Fruit fly (Drosophila melanogaster) whole organism, prepupa: ENCODE measurements around the gene dsf.

Experiments used
- Blimp-1 ChIP-seq: fragments of 200-800 bp; sonication (Bioruptor generic); optimal IDR thresholded peaks from 3 replicates; lab custom pipeline; 2017; ENCODE audit warnings: missing biosample characterization, missing genetic modification characterization, mild to moderate bottlenecking, moderate library complexity, missing genetic modification reagents
- CG10631 ChIP-seq: fragments of 200-800 bp; sonication (Bioruptor generic); optimal IDR thresholded peaks from 2 replicates; lab custom pipeline; 2016; ENCODE audit warnings: missing biosample characterization, missing genetic modification characterization
- CG10669 ChIP-seq: fragments of 200-800 bp; sonication (Bioruptor generic); optimal IDR thresholded peaks from 3 replicates; lab custom pipeline; 2018; ENCODE audit warnings: missing biosample characterization, mild to moderate bottlenecking, missing genetic modification characterization, moderate library complexity
- CG1621 ChIP-seq: fragments of 200-800 bp; sonication (Bioruptor generic); optimal IDR thresholded peaks from 3 replicates; lab custom pipeline; 2018; ENCODE audit warnings: missing biosample characterization, mild to moderate bottlenecking, missing genetic modification characterization
- CG3032 ChIP-seq: fragments of 200-800 bp; optimal IDR thresholded peaks from 2 replicates; lab custom pipeline; 2019; ENCODE audit warnings: missing biosample characterization, mild to moderate bottlenecking, missing genetic modification characterization, moderate library complexity
- CG31627 ChIP-seq: fragments of 200-800 bp; sonication (Bioruptor generic); optimal IDR thresholded peaks from 3 replicates; lab custom pipeline; 2016; ENCODE audit warnings: missing biosample characterization, missing genetic modification characterization
- CG34406 ChIP-seq: fragments of 200-800 bp; sonication (Bioruptor generic); optimal IDR thresholded peaks from 3 replicates; lab custom pipeline; 2016; ENCODE audit warnings: missing biosample characterization, missing genetic modification characterization
- CG3919 ChIP-seq: fragments of 200-800 bp; sonication (Bioruptor generic); optimal IDR thresholded peaks from 3 replicates; lab custom pipeline; 2016; ENCODE audit warnings: missing biosample characterization, missing genetic modification characterization
- CG4318 ChIP-seq: fragments of 200-800 bp; sonication (Bioruptor generic); optimal IDR thresholded peaks from 3 replicates; lab custom pipeline; 2017; ENCODE audit warnings: missing biosample characterization, mild to moderate bottlenecking, missing genetic modification characterization
- CG6276 ChIP-seq: fragments of 200-800 bp; sonication (Bioruptor generic); optimal IDR thresholded peaks from 2 replicates; lab custom pipeline; 2017; ENCODE audit warnings: missing biosample characterization, mild to moderate bottlenecking, missing genetic modification characterization
- CG6792 ChIP-seq: fragments of 200-800 bp; sonication (Bioruptor generic); optimal IDR thresholded peaks from 3 replicates; lab custom pipeline; 2016; ENCODE audit warnings: missing biosample characterization, missing genetic modification characterization
- CG6854 ChIP-seq: fragments of 200-800 bp; sonication (Bioruptor generic); optimal IDR thresholded peaks from 2 replicates; lab custom pipeline; 2017; ENCODE audit warnings: missing biosample characterization, mild to moderate bottlenecking, missing genetic modification characterization
- CG7368 ChIP-seq: fragments of 200-800 bp; sonication (Bioruptor generic); optimal IDR thresholded peaks from 3 replicates; lab custom pipeline; 2016; ENCODE audit warnings: missing biosample characterization, missing genetic modification characterization
- CG8119 ChIP-seq: fragments of 200-800 bp; sonication (Bioruptor generic); IDR thresholded peaks from 3 replicates; pipeline ENCODE4 v1.3.6; 2022; ENCODE audit warnings: missing biosample characterization, missing genetic modification characterization
- CG8319 ChIP-seq: fragments of 200-800 bp; sonication (Bioruptor generic); optimal IDR thresholded peaks from 3 replicates; lab custom pipeline; 2016; ENCODE audit warnings: missing biosample characterization, missing genetic modification characterization
- Eip75B ChIP-seq: fragments of 200-800 bp; sonication (Bioruptor generic); optimal IDR thresholded peaks from 3 replicates; lab custom pipeline; 2016; ENCODE audit warnings: missing biosample characterization, missing genetic modification characterization
- Eip78C ChIP-seq: fragments of 200-800 bp; sonication (Bioruptor generic); peaks from one replicate; lab custom pipeline; 2016; ENCODE audit warnings: missing biosample characterization, missing genetic modification characterization
- Eip93F ChIP-seq: fragments of 200-800 bp; sonication (Bioruptor generic); optimal IDR thresholded peaks from 2 replicates; lab custom pipeline; 2016; ENCODE audit warnings: missing biosample characterization, mild to moderate bottlenecking, missing genetic modification characterization
- Ets21C ChIP-seq: fragments of 200-800 bp; sonication (Bioruptor generic); optimal IDR thresholded peaks from 3 replicates; lab custom pipeline; 2016; ENCODE audit warnings: missing biosample characterization, missing genetic modification characterization
- Ets96B ChIP-seq: fragments of 200-800 bp; optimal IDR thresholded peaks from 2 replicates; lab custom pipeline; 2019; ENCODE audit warnings: missing biosample characterization, mild to moderate bottlenecking, missing genetic modification characterization, moderate library complexity
- Gug ChIP-seq: fragments of 200-800 bp; sonication (Bioruptor generic); IDR thresholded peaks from 2 replicates; pipeline ENCODE4 v1.3.6; 2022; ENCODE audit warnings: missing biosample characterization, missing genetic modification characterization
- OdsH ChIP-seq: fragments of 200-800 bp; sonication (Bioruptor generic); optimal IDR thresholded peaks from 3 replicates; lab custom pipeline; 2016; ENCODE audit warnings: missing biosample characterization, missing genetic modification characterization
- Sox14 ChIP-seq: fragments of 200-800 bp; sonication (Bioruptor generic); optimal IDR thresholded peaks from 3 replicates; lab custom pipeline; 2016; ENCODE audit warnings: missing biosample characterization, missing genetic modification characterization
- Sox15 ChIP-seq: fragments of 200-800 bp; sonication (Bioruptor generic); optimal IDR thresholded peaks from 3 replicates; lab custom pipeline; 2016; ENCODE audit warnings: missing biosample characterization, missing genetic modification characterization
- achi ChIP-seq: fragments of 200-800 bp; sonication (Bioruptor generic); optimal IDR thresholded peaks from 3 replicates; lab custom pipeline; 2016; ENCODE audit warnings: missing biosample characterization, missing genetic modification characterization
- acj6 ChIP-seq: fragments of 200-800 bp; sonication (Bioruptor generic); optimal IDR thresholded peaks from 3 replicates; lab custom pipeline; 2016; ENCODE audit warnings: missing biosample characterization, missing genetic modification characterization
- cyc ChIP-seq: fragments of 200-800 bp; sonication (Bioruptor generic); optimal IDR thresholded peaks from 3 replicates; lab custom pipeline; 2016; ENCODE audit warnings: missing biosample characterization, missing genetic modification characterization
- dsx ChIP-seq: fragments of 200-800 bp; optimal IDR thresholded peaks from 3 replicates; lab custom pipeline; 2019; ENCODE audit warnings: missing biosample characterization, mild to moderate bottlenecking, missing genetic modification characterization, moderate library complexity; ENCODE audit not compliant: poor library complexity, severe bottlenecking
- esn ChIP-seq: fragments of 200-800 bp; sonication (Bioruptor generic); optimal IDR thresholded peaks from 2 replicates; lab custom pipeline; 2016; ENCODE audit warnings: missing biosample characterization, mild to moderate bottlenecking, missing genetic modification characterization, moderate library complexity
- fd59A ChIP-seq: fragments of 200-800 bp; sonication (Bioruptor generic); optimal IDR thresholded peaks from 2 replicates; lab custom pipeline; 2017; ENCODE audit warnings: missing biosample characterization, mild to moderate bottlenecking, missing genetic modification characterization, missing genetic modification reagents
- fkh ChIP-seq: fragments of 200-800 bp; sonication (Bioruptor generic); optimal IDR thresholded peaks from 3 replicates; lab custom pipeline; 2017; ENCODE audit warnings: missing biosample characterization, mild to moderate bottlenecking, missing genetic modification characterization, moderate library complexity
- lz ChIP-seq: fragments of 200-800 bp; sonication (Bioruptor generic); optimal IDR thresholded peaks from 3 replicates; lab custom pipeline; 2016; ENCODE audit warnings: missing biosample characterization, missing genetic modification characterization
- net ChIP-seq: fragments of 200-800 bp; sonication (Bioruptor generic); optimal IDR thresholded peaks from 3 replicates; lab custom pipeline; 2016; ENCODE audit warnings: missing biosample characterization, missing genetic modification characterization
- pdm3 ChIP-seq: fragments of 200-800 bp; sonication (Bioruptor generic); optimal IDR thresholded peaks from 3 replicates; lab custom pipeline; 2016; ENCODE audit warnings: missing biosample characterization, missing genetic modification characterization
- salr ChIP-seq, 2 experiments: fragments of 200-800 bp; sonication (Bioruptor generic); optimal IDR thresholded peaks; 3 replicates each; lab custom pipeline; 2016 to 2018; ENCODE audit warnings: missing biosample characterization in 2 of 2, missing genetic modification characterization in 2 of 2, mild to moderate bottlenecking in 1 of 2
- spab ChIP-seq: fragments of 200-800 bp; sonication (Bioruptor generic); optimal IDR thresholded peaks from 2 replicates; lab custom pipeline; 2017; ENCODE audit warnings: missing biosample characterization, mild to moderate bottlenecking, missing genetic modification characterization, missing genetic modification reagents
- ss ChIP-seq, 2 experiments: fragments of 200-800 bp; sonication (Bioruptor generic); optimal IDR thresholded peaks; 2 replicates in 1 of 2; 3 replicates in 1 of 2; lab custom pipeline; 2017 to 2018; ENCODE audit warnings: mild to moderate bottlenecking in 2 of 2, missing biosample characterization in 2 of 2, missing genetic modification characterization in 2 of 2, moderate library complexity in 1 of 2
- svp ChIP-seq: fragments of 200-800 bp; sonication (Bioruptor generic); peaks from one replicate; lab custom pipeline; 2016; ENCODE audit warnings: missing biosample characterization, missing genetic modification characterization

Gene dsf

DNA sequence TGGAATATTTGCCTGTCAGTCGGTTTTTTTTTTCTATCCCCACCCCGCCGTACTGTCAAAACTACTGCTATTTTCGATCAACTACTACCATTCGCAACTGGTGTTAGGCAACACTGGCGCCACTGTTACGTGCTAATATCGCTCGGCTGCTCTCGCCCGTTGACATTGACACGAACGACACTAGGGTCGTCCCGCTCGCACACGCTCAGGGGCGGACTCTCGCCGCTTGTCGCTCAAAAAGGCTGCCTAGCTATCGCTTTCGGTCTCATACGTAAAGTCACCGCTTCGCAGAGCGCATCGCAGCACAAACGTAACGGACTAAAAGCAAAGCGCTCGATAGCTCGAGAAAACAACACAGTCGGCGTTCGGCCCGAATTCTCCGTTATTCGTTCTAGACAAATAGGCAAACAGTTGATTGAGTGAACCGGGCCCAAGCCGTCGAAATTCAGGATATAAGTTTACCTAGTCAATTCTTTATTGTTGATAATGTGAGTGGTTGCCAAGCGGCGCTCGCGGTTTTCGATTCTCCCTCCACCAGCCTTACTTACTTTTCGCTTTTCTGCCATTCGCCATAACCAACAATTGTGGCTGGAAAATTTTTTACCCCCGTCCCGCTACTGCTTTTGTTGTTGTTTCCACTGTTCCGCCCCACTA, 56.7 kb downstream of the dsf start (continued):
- TF ChIP-seq CG8119 (GFP tag; lab: Robert Waterston, UW) (no peak), CG7368 (GFP tag; lab: Kevin White, UChicago) (peak; percentile 23), Ets21C (no peak), Eip93F (GFP tag; lab: Kevin White, UChicago) (no peak), Eip75B (GFP tag; lab: Kevin White, UChicago) (peak; percentile 48), dsx (GFP tag; lab: Kevin White, UChicago) (peak; percentile 45), ss (GFP tag; optimal IDR thresholded peaks at IDR 0.05; lab: Kevin White, UChicago) (peak; percentile 14 to 57), CG6276 (GFP tag; lab: Kevin White, UChicago) (no peak), pdm3 (GFP tag; lab: Kevin White, UChicago) (peak; percentile 25), Blimp-1 (GFP tag; lab: Kevin White, UChicago) (no peak), fd59A (GFP tag; lab: Kevin White, UChicago) (peak; percentile 33), CG10631 (GFP tag; lab: Kevin White, UChicago) (no peak), OdsH (GFP tag; lab: Kevin White, UChicago) (peak; percentile 23), CG8319 (GFP tag; lab: Kevin White, UChicago) (no peak), CG10669 (GFP tag; lab: Kevin White, UChicago) (peak; percentile 4), CG4318 (GFP tag; lab: Kevin White, UChicago) (no peak)

DNA sequence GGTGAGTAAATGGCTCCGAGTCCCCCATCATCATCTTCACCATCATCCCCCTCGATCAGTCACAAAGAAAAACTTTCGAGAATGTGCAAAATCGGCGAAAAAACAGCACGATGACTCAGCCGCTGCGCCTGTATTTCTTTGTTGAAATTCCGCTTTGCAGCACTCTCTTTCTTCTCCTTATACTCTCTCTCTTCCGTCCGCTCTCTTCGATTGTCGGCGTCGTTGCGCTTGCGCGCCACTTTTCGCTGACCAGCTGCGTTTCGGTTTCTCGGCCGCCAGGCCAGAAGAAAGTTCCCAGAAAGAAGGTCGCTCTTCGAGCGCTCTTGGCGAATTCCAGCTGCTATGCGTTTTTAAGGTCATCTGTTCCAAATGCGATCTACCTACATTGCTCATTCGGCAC, 57.5 kb downstream of the dsf start:
- TF ChIP-seq Eip75B (GFP tag; lab: Kevin White, UChicago) (peak; percentile 7), svp (GFP tag; lab: Kevin White, UChicago) (peak; percentile 35), achi (GFP tag; lab: Kevin White, UChicago) (no peak), Blimp-1 (GFP tag; lab: Kevin White, UChicago) (peak; percentile 20), Sox14 (GFP tag; lab: Kevin White, UChicago) (peak; percentile 55), CG6854 (GFP tag; lab: Kevin White, UChicago) (peak; percentile 2), Gug (GFP tag; lab: Robert Waterston, UW) (no peak)
- TF ChIP-seq, all 60 proteins: peak for 5

DNA sequence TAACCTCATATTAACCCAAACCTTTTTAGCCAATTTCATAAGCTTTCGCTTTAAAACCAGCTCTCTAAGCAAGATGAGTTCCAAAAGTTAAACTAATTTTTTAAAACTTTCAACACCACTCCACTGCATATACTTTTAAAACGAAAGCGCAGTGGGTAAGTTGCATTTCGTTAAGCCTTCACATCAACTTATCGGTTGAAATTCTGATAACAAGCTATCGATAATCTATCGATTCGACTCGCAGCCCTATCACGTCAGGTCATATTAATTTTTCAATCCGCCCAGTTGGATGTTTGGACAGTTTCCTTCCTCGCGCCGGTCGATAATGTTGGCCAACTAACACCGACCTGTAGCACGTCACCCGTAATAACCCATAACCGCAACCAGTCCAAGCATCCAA, 60.4 kb downstream of the dsf start, which contains the start of gene ifc:
Gene ifc (plus strand): TSS at position 255 of the 400 bp plus-strand sequence.
- TF ChIP-seq ss (GFP tag; optimal IDR thresholded peaks at IDR 0.05; lab: Kevin White, UChicago) (peak in 1 of 2 experiments; percentile 3), net (GFP tag; lab: Kevin White, UChicago) (no peak), CG6792 (peak; percentile 29), Eip78C (GFP tag; lab: Kevin White, UChicago) (peak; percentile 66), fkh (GFP tag; lab: Kevin White, UChicago) (peak; percentile 12), Sox14 (GFP tag; lab: Kevin White, UChicago) (peak; percentile 66), CG3032 (peak; percentile 51), CG10631 (GFP tag; lab: Kevin White, UChicago) (no peak), spab (no peak), CG34406 (GFP tag; lab: Kevin White, UChicago) (no peak), salr (GFP tag; optimal IDR thresholded peaks at IDR 0.05; lab: Kevin White, UChicago) (peak in 1 of 2 experiments; percentile 29), CG8119 (GFP tag; lab: Robert Waterston, UW) (no peak), acj6 (GFP tag; lab: Kevin White, UChicago) (peak; percentile 19), CG31627 (peak; percentile 66), svp (GFP tag; lab: Kevin White, UChicago) (peak; percentile 83), dsx (GFP tag; lab: Kevin White, UChicago) (peak; percentile 30), cyc (GFP tag; lab: Kevin White, UChicago) (peak; percentile 52), CG1621 (peak; percentile 47), Sox15 (GFP tag; lab: Kevin White, UChicago) (peak; percentile 25), CG3919 (GFP tag; lab: Kevin White, UChicago) (peak; percentile 38), esn (peak; percentile 45), lz (GFP tag; lab: Kevin White, UChicago) (peak; percentile 58), CG10669 (GFP tag; lab: Kevin White, UChicago) (peak; percentile 10), Eip75B (GFP tag; lab: Kevin White, UChicago) (no peak), Ets96B (tag; lab: Kevin White, UChicago) (peak; percentile 23)
